Worm (Caenorhabditis elegans) whole organism, young adult: ENCODE results near the gene nas-28.

Source experiments
- B0035.1 ChIP-seq: sonication (generic microtip); optimal IDR thresholded peaks from 2 replicates; lab custom pipeline; 2016; ENCODE audit warnings: missing genetic modification characterization, mild to moderate bottlenecking, missing compliant biosample characterization, missing genotype, missing genetic modification reagents
- D2030.7 ChIP-seq: fragments of 200-800 bp; sonication (Bioruptor generic); IDR thresholded peaks from 2 replicates; pipeline ENCODE4 v1.3.6; 2022; ENCODE audit warnings: missing genetic modification reagents, missing genetic modification characterization, missing compliant biosample characterization
- F10E7.11 ChIP-seq: sonication (generic microtip); optimal IDR thresholded peaks from 2 replicates; lab custom pipeline; 2017; ENCODE audit warnings: mild to moderate bottlenecking, missing genetic modification characterization, moderate library complexity, missing compliant biosample characterization
- F33H1.4 ChIP-seq: fragments of 200-800 bp; sonication (Bioruptor generic); IDR thresholded peaks from 2 replicates; pipeline ENCODE4 v1.3.6; 2022; ENCODE audit warnings: missing genetic modification reagents, missing genetic modification characterization, missing compliant biosample characterization
- F37B4.10 ChIP-seq: fragments of 200-800 bp; sonication (Bioruptor generic); IDR thresholded peaks from 2 replicates; pipeline ENCODE4 v1.3.6; 2022; ENCODE audit warnings: missing genetic modification characterization, missing compliant biosample characterization
- F39B2.1 ChIP-seq: fragments of 200-800 bp; sonication (Bioruptor generic); IDR thresholded peaks from 2 replicates; pipeline ENCODE4 v1.3.6; 2022; ENCODE audit warnings: missing genetic modification reagents, missing genetic modification characterization, missing compliant biosample characterization
- F52B5.7 ChIP-seq: sonication (generic microtip); optimal IDR thresholded peaks from 2 replicates; lab custom pipeline; 2016; ENCODE audit warnings: mild to moderate bottlenecking, missing genetic modification characterization, missing compliant biosample characterization
- F57A8.1 ChIP-seq: fragments of 200-800 bp; sonication (Bioruptor generic); optimal IDR thresholded peaks from 2 replicates; lab custom pipeline; 2018; ENCODE audit warnings: mild to moderate bottlenecking, missing genetic modification characterization, moderate library complexity, missing compliant biosample characterization
- Y79H2A.3 ChIP-seq: fragments of 200-800 bp; sonication (Bioruptor generic); conservative IDR thresholded peaks from 2 replicates; pipeline ENCODE4 v1.3.6; 2022; ENCODE audit warnings: missing genetic modification reagents, missing genetic modification characterization, missing compliant biosample characterization
- akir-1 ChIP-seq: fragments of 200-800 bp; sonication (Bioruptor generic); optimal IDR thresholded peaks from 2 replicates; lab custom pipeline; 2018; ENCODE audit warnings: mild to moderate bottlenecking, missing genetic modification characterization, moderate library complexity, missing compliant biosample characterization
- ama-1 ChIP-seq, 3 experiments: fragments of 150-350 bp in 1 of 3; sonication (generic microtip) in 2 of 3; optimal IDR thresholded peaks; 2 replicates each; lab custom pipeline; 2014 to 2018; ENCODE audit warnings: missing biosample characterization in 2 of 3, missing genetic modification characterization in 2 of 3, missing genetic modification reagents in 2 of 3
- aptf-3 ChIP-seq: fragments of 200-800 bp; sonication (Bioruptor generic); IDR thresholded peaks from 2 replicates; pipeline ENCODE4 v1.3.6; 2022; ENCODE audit warnings: missing genetic modification characterization, missing compliant biosample characterization
- atf-7 ChIP-seq: sonication (generic microtip); optimal IDR thresholded peaks from 2 replicates; lab custom pipeline; 2017; ENCODE audit warnings: mild to moderate bottlenecking, missing genetic modification characterization, missing compliant biosample characterization
- attf-3 ChIP-seq: fragments of 200-800 bp; sonication (Bioruptor generic); conservative IDR thresholded peaks from 2 replicates; pipeline ENCODE4 v1.3.6; 2022; ENCODE audit warnings: missing genetic modification reagents, missing genetic modification characterization, missing compliant biosample characterization
- attf-5 ChIP-seq: fragments of 200-800 bp; sonication (Bioruptor generic); optimal IDR thresholded peaks from 2 replicates; lab custom pipeline; 2018; ENCODE audit warnings: mild to moderate bottlenecking, missing genetic modification characterization, missing compliant biosample characterization
- attf-6 ChIP-seq: fragments of 200-800 bp; sonication (Bioruptor generic); IDR thresholded peaks from 2 replicates; pipeline ENCODE4 v1.3.6; 2022; ENCODE audit warnings: missing genetic modification reagents, missing genetic modification characterization, missing compliant biosample characterization
- bed-1 ChIP-seq: fragments of 200-800 bp; sonication (Bioruptor generic); IDR thresholded peaks from 2 replicates; pipeline ENCODE4 v1.3.6; 2022; ENCODE audit warnings: missing genetic modification reagents, missing genetic modification characterization, missing compliant biosample characterization
- cebp-2 ChIP-seq: fragments of 200-800 bp; sonication (Bioruptor generic); IDR thresholded peaks from 2 replicates; pipeline ENCODE4 v1.3.6; 2022; ENCODE audit warnings: missing genetic modification characterization, missing compliant biosample characterization
- ceh-100 ChIP-seq: fragments of 200-800 bp; sonication (Bioruptor generic); IDR thresholded peaks from 2 replicates; pipeline ENCODE4 v1.3.6; 2022; ENCODE audit warnings: missing genetic modification reagents, missing genetic modification characterization, missing compliant biosample characterization
- ceh-27 ChIP-seq: fragments of 200-800 bp; sonication (Bioruptor generic); optimal IDR thresholded peaks from 2 replicates; lab custom pipeline; 2018; ENCODE audit warnings: mild to moderate bottlenecking, missing genetic modification characterization, moderate library complexity, missing compliant biosample characterization
- chd-7 ChIP-seq: sonication (generic microtip); optimal IDR thresholded peaks from 2 replicates; lab custom pipeline; 2016; ENCODE audit warnings: mild to moderate bottlenecking, missing genetic modification characterization, moderate library complexity, missing compliant biosample characterization
- dpl-1 ChIP-seq: fragments of 150-350 bp; optimal IDR thresholded peaks from 2 replicates; lab custom pipeline; 2014; ENCODE audit warnings: missing biosample characterization, missing genetic modification reagents, missing genetic modification characterization
- efl-1 ChIP-seq: fragments of 150-350 bp; optimal IDR thresholded peaks from 2 replicates; lab custom pipeline; 2014; ENCODE audit warnings: missing biosample characterization, missing genetic modification reagents, missing genetic modification characterization
- egl-18 ChIP-seq: fragments of 200-800 bp; sonication (Bioruptor generic); IDR thresholded peaks from 2 replicates; pipeline ENCODE4 v1.3.6; 2022; ENCODE audit warnings: missing genetic modification reagents, missing genetic modification characterization, missing compliant biosample characterization
- ets-4 ChIP-seq: fragments of 200-800 bp; sonication (Bioruptor generic); optimal IDR thresholded peaks from 2 replicates; lab custom pipeline; 2018; ENCODE audit warnings: mild to moderate bottlenecking, missing genetic modification characterization, missing compliant biosample characterization
- him-1 ChIP-seq: sonication (generic microtip); optimal IDR thresholded peaks from 2 replicates; lab custom pipeline; 2016; ENCODE audit warnings: missing genotype, missing genetic modification reagents, missing genetic modification characterization, missing compliant biosample characterization
- hlh-12 ChIP-seq: sonication (generic microtip); optimal IDR thresholded peaks from 2 replicates; lab custom pipeline; 2016; ENCODE audit warnings: missing genetic modification characterization, missing compliant biosample characterization
- hmg-20 ChIP-seq: fragments of 200-800 bp; sonication (Bioruptor generic); IDR thresholded peaks from 2 replicates; pipeline ENCODE4 v1.3.6; 2022; ENCODE audit warnings: missing genetic modification reagents, missing genetic modification characterization, missing compliant biosample characterization
- lag-1 ChIP-seq: fragments of 200-800 bp; sonication (Bioruptor generic); IDR thresholded peaks from 2 replicates; pipeline ENCODE4 v1.3.6; 2022; ENCODE audit warnings: missing genetic modification reagents, missing genetic modification characterization, missing compliant biosample characterization
- madf-3 ChIP-seq: fragments of 200-800 bp; sonication (Bioruptor generic); IDR thresholded peaks from 2 replicates; pipeline ENCODE4 v1.3.6; 2022; ENCODE audit warnings: missing genetic modification reagents, missing genetic modification characterization, missing compliant biosample characterization
- madf-8 ChIP-seq: fragments of 200-800 bp; sonication (Bioruptor generic); conservative IDR thresholded peaks from 2 replicates; pipeline ENCODE4 v1.3.6; 2022; ENCODE audit warnings: missing genetic modification reagents, missing genetic modification characterization, missing compliant biosample characterization
- mes-4 ChIP-seq: sonication (generic microtip); optimal IDR thresholded peaks from 2 replicates; lab custom pipeline; 2016; ENCODE audit warnings: missing genotype, missing genetic modification characterization, missing compliant biosample characterization
- nfya-1 ChIP-seq: sonication (generic microtip); optimal IDR thresholded peaks from 2 replicates; lab custom pipeline; 2017; ENCODE audit warnings: antibody characterized with exemption, missing compliant biosample characterization, missing genetic modification characterization, borderline replicate concordance; ENCODE audit not compliant: insufficient read depth
- nfyb-1 ChIP-seq: fragments of 200-800 bp; sonication (Bioruptor generic); IDR thresholded peaks from 2 replicates; pipeline ENCODE4 v1.3.6; 2022; ENCODE audit warnings: missing genetic modification reagents, missing genetic modification characterization, missing compliant biosample characterization
- nhr-179 ChIP-seq: sonication (generic microtip); optimal IDR thresholded peaks from 2 replicates; lab custom pipeline; 2016; ENCODE audit warnings: mild to moderate bottlenecking, missing genetic modification characterization, missing compliant biosample characterization
- nhr-27 ChIP-seq: fragments of 200-800 bp; sonication (Bioruptor generic); optimal IDR thresholded peaks from 2 replicates; lab custom pipeline; 2018; ENCODE audit warnings: mild to moderate bottlenecking, missing genetic modification characterization, moderate library complexity, missing compliant biosample characterization
- pha-4 ChIP-seq: fragments of 150-350 bp; sonication (generic microtip); optimal IDR thresholded peaks from 2 replicates; lab custom pipeline; 2014; ENCODE audit warnings: missing biosample characterization, missing genetic modification reagents, missing genetic modification characterization
- sea-2 ChIP-seq: fragments of 200-800 bp; sonication (Bioruptor generic); IDR thresholded peaks from 2 replicates; pipeline ENCODE4 v1.3.6; 2022; ENCODE audit warnings: missing genetic modification characterization, missing compliant biosample characterization
- snpc-3.4 ChIP-seq: sonication (generic microtip); optimal IDR thresholded peaks from 2 replicates; lab custom pipeline; 2017; ENCODE audit warnings: missing genetic modification characterization, mild to moderate bottlenecking, missing compliant biosample characterization, antibody characterized with exemption, moderate library complexity, missing genotype, missing genetic modification reagents
- snpc-4 ChIP-seq, 5 experiments: fragments of 150-350 bp in 1 of 5; sonication (generic microtip) in 4 of 5; optimal IDR thresholded peaks; 2 replicates each; lab custom pipeline; 2014 to 2018; ENCODE audit warnings: missing genetic modification characterization in 5 of 5, missing biosample characterization in 3 of 5, antibody characterized with exemption in 2 of 5, mild to moderate bottlenecking in 2 of 5, missing compliant biosample characterization in 2 of 5, missing genotype in 2 of 5, moderate library complexity in 2 of 5, missing genetic modification reagents in 1 of 5
- sptf-2 ChIP-seq: fragments of 200-800 bp; sonication (Bioruptor generic); optimal IDR thresholded peaks from 2 replicates; lab custom pipeline; 2018; ENCODE audit warnings: mild to moderate bottlenecking, missing genetic modification characterization, missing compliant biosample characterization
- tbx-9 ChIP-seq: sonication (generic microtip); optimal IDR thresholded peaks from 2 replicates; lab custom pipeline; 2016; ENCODE audit warnings: borderline replicate concordance, missing genetic modification characterization, inconsistent platforms, missing compliant biosample characterization
- ztf-18 ChIP-seq: sonication (generic microtip); optimal IDR thresholded peaks from 2 replicates; lab custom pipeline; 2016; ENCODE audit warnings: missing genotype, mild to moderate bottlenecking, missing genetic modification characterization, missing compliant biosample characterization
- ztf-25 ChIP-seq: fragments of 200-800 bp; sonication (Bioruptor generic); IDR thresholded peaks from 2 replicates; pipeline ENCODE4 v1.3.6; 2022; ENCODE audit warnings: missing genetic modification reagents, missing genetic modification characterization, missing compliant biosample characterization
- ztf-28 ChIP-seq: fragments of 200-800 bp; sonication (Bioruptor generic); IDR thresholded peaks from 2 replicates; pipeline ENCODE4 v1.3.6; 2022; ENCODE audit warnings: missing genetic modification reagents, missing genetic modification characterization, missing compliant biosample characterization
- ztf-3 ChIP-seq: fragments of 200-800 bp; sonication (Bioruptor generic); optimal IDR thresholded peaks from 2 replicates; lab custom pipeline; 2018; ENCODE audit warnings: mild to moderate bottlenecking, missing genetic modification characterization, missing compliant biosample characterization

nas-28 gene

DNA sequence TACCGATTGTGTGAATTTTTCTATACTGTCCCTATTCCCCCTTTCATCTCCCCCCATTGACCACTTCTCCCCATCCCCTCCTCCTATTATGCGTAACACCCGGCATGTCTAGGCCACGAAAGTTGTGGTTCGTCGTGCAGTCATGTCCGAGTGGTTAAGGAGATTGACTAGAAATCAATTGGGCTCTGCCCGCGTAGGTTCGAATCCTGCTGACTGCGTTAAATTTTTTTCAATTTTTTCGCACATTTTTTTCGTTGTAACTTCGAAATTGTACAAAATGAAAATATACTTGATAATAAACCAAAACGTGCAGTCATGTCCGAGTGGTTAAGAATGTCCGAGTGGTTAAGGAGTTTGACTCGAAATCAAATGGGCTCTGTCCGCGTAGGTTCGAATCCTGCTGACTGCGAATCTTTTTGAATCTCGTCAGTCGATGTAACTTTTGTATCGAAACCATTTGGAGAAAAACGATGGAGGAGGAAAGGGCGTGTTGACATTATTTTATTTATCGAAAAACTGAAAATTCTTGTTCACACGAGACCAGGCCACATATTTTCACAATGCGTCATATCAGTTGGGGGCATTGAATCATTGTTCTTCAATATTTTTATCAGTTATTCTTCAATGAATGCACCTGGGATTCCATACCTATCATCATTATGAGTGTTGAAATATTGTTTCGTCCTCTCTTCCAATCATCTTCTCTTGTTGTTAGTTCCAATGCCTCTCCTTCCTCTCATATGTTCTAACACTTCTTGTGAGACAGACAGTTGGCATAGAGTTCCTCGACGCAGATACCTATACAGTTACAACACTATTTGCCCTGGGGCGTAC is 24.2 kb downstream of the nas-28 start, which contains the start of gene nfm-1 (continued):
- peak; percentile 56 for TF ChIP-seq attf-5 (GFP tag; lab: Kevin White, UChicago)
- peak; percentile 69; the same call in 1 of the 2 replicates for TF ChIP-seq attf-3
- 0 out of 2 replicates have a peak, but pooled peaks have one; percentile 66 for TF ChIP-seq madf-3 (GFP tag; lab: Robert Waterston, UW)
- no peak for TF ChIP-seq attf-6 (GFP tag; lab: Robert Waterston, UW)
- no peak for TF ChIP-seq egl-18 (GFP tag; lab: Robert Waterston, UW)
- no peak for TF ChIP-seq F39B2.1
- TF ChIP-seq lag-1 = no peak
- peak; percentile 31 for TF ChIP-seq efl-1 (GFP tag; lab: Kevin White, UChicago)
- TF ChIP-seq F57A8.1 (GFP tag; lab: Kevin White, UChicago) = no peak
- TF ChIP-seq ztf-28 = 0 out of 2 replicates have a peak, but pooled peaks have one; percentile 49
- no peak for TF ChIP-seq B0035.1 (tag; lab: Kevin White, UChicago)
- 0 out of 2 replicates have a peak, but pooled peaks have one; percentile 66 for TF ChIP-seq cebp-2 (GFP tag; lab: Robert Waterston, UW)
- TF ChIP-seq D2030.7 (GFP tag; lab: Robert Waterston, UW) = peak; percentile 87
- no peak for TF ChIP-seq sptf-2 (GFP tag; lab: Kevin White, UChicago)
- TF ChIP-seq Y79H2A.3 = no peak
- TF ChIP-seq madf-8 (GFP tag; lab: Robert Waterston, UW) = peak; percentile 41; the same call in 1 of the 2 replicates
- TF ChIP-seq mes-4 = peak; percentile 36
- TF ChIP-seq him-1 = peak; percentile 95
- no peak for TF ChIP-seq tbx-9 (tag; lab: Kevin White, UChicago)
- TF ChIP-seq hmg-20 (GFP tag; lab: Robert Waterston, UW) = peak; percentile 46; the same call in 1 of the 2 replicates
- TF ChIP-seq snpc-3.4 (tag; lab: Kevin White, UChicago) = peak; percentile 57
- TF ChIP-seq F37B4.10 = no peak
- TF ChIP-seq bed-1 = no peak
- TF ChIP-seq ets-4 (GFP tag; lab: Kevin White, UChicago) = no peak
- peak; percentile 79 for TF ChIP-seq akir-1 (GFP tag; lab: Kevin White, UChicago)
- TF ChIP-seq hlh-12 (tag; lab: Kevin White, UChicago) = no peak
- peak; percentile 80 for TF ChIP-seq nfyb-1 (GFP tag; lab: Robert Waterston, UW)
- peak; percentile 70 for TF ChIP-seq atf-7 (tag; lab: Kevin White, UChicago)
- TF ChIP-seq nhr-179 (tag; lab: Kevin White, UChicago) = no peak
- TF ChIP-seq F33H1.4 = peak; percentile 44
- peak; percentile 9 for TF ChIP-seq ceh-27 (GFP tag; lab: Kevin White, UChicago)
- TF ChIP-seq chd-7 (tag; lab: Kevin White, UChicago) = peak; percentile 84
- TF ChIP-seq ama-1 (optimal IDR thresholded peaks at IDR 0.05; lab: Kevin White, UChicago) = no peak
- TF ChIP-seq ama-1 (GFP tag; optimal IDR thresholded peaks at IDR 0.05; lab: Kevin White, UChicago) = peak; percentile 10 to 43
- TF ChIP-seq dpl-1 = peak; percentile 42
- no peak for TF ChIP-seq ztf-25 (GFP tag; lab: Robert Waterston, UW)
- no peak for TF ChIP-seq nfya-1
- TF ChIP-seq F52B5.7 (tag; lab: Kevin White, UChicago) = peak; percentile 69
- TF ChIP-seq ztf-3 (GFP tag; lab: Kevin White, UChicago) = no peak
- TF ChIP-seq pha-4 (tag; lab: Kevin White, UChicago) = peak; percentile 28
- peak; percentile 17 for TF ChIP-seq F10E7.11 (tag; lab: Kevin White, UChicago)
- TF ChIP-seq aptf-3 (GFP tag; lab: Robert Waterston, UW) = 0 out of 2 replicates have a peak, but pooled peaks have one; percentile 73
- TF ChIP-seq snpc-4 (GFP tag; optimal IDR thresholded peaks at IDR 0.05; lab: Kevin White, UChicago) = peak; percentile 30
- TF ChIP-seq snpc-4 (tag; optimal IDR thresholded peaks at IDR 0.05; lab: Kevin White, UChicago) = peak in 3 of 4 experiments; percentile 21 to 65 (median 44)
- TF ChIP-seq ceh-100 = peak; percentile 54; the same call in 1 of the 2 replicates
- TF ChIP-seq ztf-18 (tag; lab: Kevin White, UChicago) = peak; percentile 72
- TF ChIP-seq sea-2 = no peak
- no peak for TF ChIP-seq nhr-27 (tag; lab: Kevin White, UChicago)
